Worm (Caenorhabditis elegans) whole organism, L1 larva: ENCODE data around the gene F22B5.10.
A peak's percentile ranks its signal among the peaks of the same experiment; 100 is the strongest.

Source experiments
- C04F5.9 ChIP-seq: sonication (generic microtip); optimal IDR thresholded peaks from 2 replicates; lab custom pipeline; 2016; ENCODE audit warnings: missing genetic modification characterization, missing compliant biosample characterization
- C16A3.4 ChIP-seq: fragments of 150-350 bp; optimal IDR thresholded peaks from 2 replicates; lab custom pipeline; 2014; ENCODE audit warnings: missing biosample characterization, missing genetic modification characterization
- F16B12.6 ChIP-seq: fragments of 150-350 bp; optimal IDR thresholded peaks from 2 replicates; lab custom pipeline; 2014; ENCODE audit warnings: missing biosample characterization, missing genetic modification characterization
- Y116A8C.19 ChIP-seq: sonication (generic microtip); optimal IDR thresholded peaks from 2 replicates; lab custom pipeline; 2016; ENCODE audit warnings: missing compliant biosample characterization, missing genetic modification characterization, borderline replicate concordance
- aha-1 ChIP-seq: fragments of 150-350 bp; optimal IDR thresholded peaks from 2 replicates; lab custom pipeline; 2014; ENCODE audit warnings: missing biosample characterization, missing genetic modification characterization
- aly-2 ChIP-seq: fragments of 150-350 bp; optimal IDR thresholded peaks from 2 replicates; lab custom pipeline; 2014; ENCODE audit warnings: missing biosample characterization, missing genetic modification characterization
- ama-1 ChIP-seq: fragments of 150-350 bp; optimal IDR thresholded peaks from 2 replicates; lab custom pipeline; 2014
- blmp-1 ChIP-seq: fragments of 150-350 bp; optimal IDR thresholded peaks from 2 replicates; lab custom pipeline; 2014; ENCODE audit warnings: missing biosample characterization, missing genetic modification characterization
- ceh-82 ChIP-seq, 3 experiments: fragments of 150-350 bp in 1 of 3; sonication (generic microtip) in 2 of 3; optimal IDR thresholded peaks; 2 replicates each; lab custom pipeline; 2014 to 2017; ENCODE audit warnings: missing biosample characterization in 3 of 3, missing genetic modification characterization in 3 of 3
- dpl-1 ChIP-seq, 3 experiments: fragments of 150-350 bp in 2 of 3; sonication (generic microtip) in 1 of 3; optimal IDR thresholded peaks; 2 replicates each; lab custom pipeline; 2014 to 2017; ENCODE audit warnings: missing biosample characterization in 3 of 3, missing genetic modification characterization in 3 of 3, missing genetic modification reagents in 3 of 3
- efl-1 ChIP-seq, 4 experiments: fragments of 150-350 bp; optimal IDR thresholded peaks in 3 of 4; peaks in 1 of 4; 1 replicate in 1 of 4; 2 replicates in 3 of 4; lab custom pipeline; 2014; ENCODE audit warnings: missing biosample characterization in 2 of 4, missing genetic modification characterization in 2 of 4, missing genetic modification reagents in 2 of 4
- efl-3 ChIP-seq: fragments of 200-800 bp; sonication (Bioruptor generic); optimal IDR thresholded peaks from 2 replicates; lab custom pipeline; 2018; ENCODE audit warnings: mild to moderate bottlenecking, missing genetic modification characterization, missing compliant biosample characterization
- elt-2 ChIP-seq: sonication (generic microtip); optimal IDR thresholded peaks from 2 replicates; lab custom pipeline; 2016; ENCODE audit warnings: missing genetic modification characterization, mild to moderate bottlenecking, inconsistent platforms, missing compliant biosample characterization, missing genetic modification reagents
- fkh-4 ChIP-seq: sonication (generic microtip); optimal IDR thresholded peaks from 2 replicates; lab custom pipeline; 2016; ENCODE audit warnings: missing compliant biosample characterization, missing genetic modification characterization, borderline replicate concordance
- fos-1 ChIP-seq: fragments of 150-350 bp; optimal IDR thresholded peaks from 2 replicates; lab custom pipeline; 2014; ENCODE audit warnings: missing biosample characterization, missing genetic modification characterization
- irx-1 ChIP-seq: sonication (generic microtip); optimal IDR thresholded peaks from 2 replicates; lab custom pipeline; 2016; ENCODE audit warnings: missing genetic modification characterization, missing compliant biosample characterization
- isw-1 ChIP-seq: fragments of 200-800 bp; sonication (Bioruptor generic); IDR thresholded peaks from 2 replicates; pipeline ENCODE4 v1.3.6; 2022; ENCODE audit warnings: missing genetic modification characterization, missing compliant biosample characterization
- lin-13 ChIP-seq: fragments of 150-350 bp; optimal IDR thresholded peaks from 2 replicates; lab custom pipeline; 2014; ENCODE audit warnings: missing biosample characterization, missing genetic modification reagents, missing genetic modification characterization
- lin-14 ChIP-seq: fragments of 200-800 bp; sonication (Bioruptor generic); optimal IDR thresholded peaks from 2 replicates; lab custom pipeline; 2018; ENCODE audit warnings: mild to moderate bottlenecking, missing genetic modification characterization, moderate library complexity, missing compliant biosample characterization
- lin-15B ChIP-seq: fragments of 150-350 bp; sonication (generic microtip); optimal IDR thresholded peaks from 3 replicates; lab custom pipeline; 2014; ENCODE audit warnings: missing biosample characterization, missing genetic modification characterization
- lin-35 ChIP-seq, 2 experiments: fragments of 150-350 bp; optimal IDR thresholded peaks; 2 replicates each; lab custom pipeline; 2014; ENCODE audit warnings: missing biosample characterization in 2 of 2, missing genetic modification characterization in 2 of 2, missing genetic modification reagents in 2 of 2
- lir-3 ChIP-seq: sonication (generic microtip); optimal IDR thresholded peaks from 2 replicates; lab custom pipeline; 2016; ENCODE audit warnings: mild to moderate bottlenecking, missing genetic modification characterization, moderate library complexity, missing compliant biosample characterization; ENCODE audit not compliant: poor library complexity
- lsy-2 ChIP-seq, 2 experiments: fragments of 150-350 bp; optimal IDR thresholded peaks; 2 replicates each; lab custom pipeline; 2014; ENCODE audit warnings: missing biosample characterization in 2 of 2, missing genetic modification characterization in 2 of 2
- mdl-1 ChIP-seq, 2 experiments: fragments of 150-350 bp; optimal IDR thresholded peaks; 2 replicates each; lab custom pipeline; 2014 to 2017; ENCODE audit warnings: missing biosample characterization in 2 of 2, missing genetic modification characterization in 2 of 2, inconsistent platforms in 1 of 2
- nhr-11 ChIP-seq: fragments of 150-350 bp; optimal IDR thresholded peaks from 2 replicates; lab custom pipeline; 2014; ENCODE audit warnings: missing biosample characterization, missing genetic modification characterization
- nhr-12 ChIP-seq: sonication (generic microtip); optimal IDR thresholded peaks from 2 replicates; lab custom pipeline; 2017; ENCODE audit warnings: missing biosample characterization, missing genetic modification characterization
- nhr-19 ChIP-seq: fragments of 200-800 bp; sonication (Bioruptor generic); conservative IDR thresholded peaks from 2 replicates; pipeline ENCODE4 v1.3.6; 2022; ENCODE audit warnings: missing genetic modification characterization, missing compliant biosample characterization
- nhr-47 ChIP-seq: sonication (generic microtip); optimal IDR thresholded peaks from 2 replicates; lab custom pipeline; 2016; ENCODE audit warnings: mild to moderate bottlenecking, missing genetic modification characterization, moderate library complexity, missing compliant biosample characterization
- nhr-71 ChIP-seq: sonication (generic microtip); optimal IDR thresholded peaks from 2 replicates; lab custom pipeline; 2016; ENCODE audit warnings: mild to moderate bottlenecking, missing genetic modification characterization, moderate library complexity, missing compliant biosample characterization
- nhr-77 ChIP-seq: fragments of 150-350 bp; optimal IDR thresholded peaks from 2 replicates; lab custom pipeline; 2014; ENCODE audit warnings: missing biosample characterization, missing genetic modification characterization
- nhr-84 ChIP-seq: sonication (generic microtip); optimal IDR thresholded peaks from 2 replicates; lab custom pipeline; 2017; ENCODE audit warnings: missing biosample characterization, missing genetic modification characterization
- nhr-85 ChIP-seq: sonication (generic microtip); peaks from one replicate; lab custom pipeline; 2016; ENCODE audit warnings: missing genetic modification characterization, inconsistent platforms, missing compliant biosample characterization
- nhr-90 ChIP-seq: sonication (generic microtip); optimal IDR thresholded peaks from 2 replicates; lab custom pipeline; 2016; ENCODE audit warnings: mild to moderate bottlenecking, missing genetic modification characterization, missing compliant biosample characterization; ENCODE audit not compliant: poor library complexity
- pag-3 ChIP-seq: sonication (generic microtip); optimal IDR thresholded peaks from 2 replicates; lab custom pipeline; 2017; ENCODE audit warnings: missing genetic modification characterization, mild to moderate bottlenecking, missing compliant biosample characterization, antibody characterized with exemption, borderline replicate concordance; ENCODE audit not compliant: insufficient read depth
- rnt-1 ChIP-seq: sonication (generic microtip); optimal IDR thresholded peaks from 2 replicates; lab custom pipeline; 2016; ENCODE audit warnings: mild to moderate bottlenecking, missing genetic modification characterization, moderate library complexity, missing compliant biosample characterization
- skn-1 ChIP-seq: fragments of 150-350 bp; optimal IDR thresholded peaks from 2 replicates; lab custom pipeline; 2014; ENCODE audit warnings: missing biosample characterization, missing genetic modification characterization
- sox-4 ChIP-seq: sonication (generic microtip); optimal IDR thresholded peaks from 2 replicates; lab custom pipeline; 2016; ENCODE audit warnings: missing genetic modification characterization, missing compliant biosample characterization
- sptf-1 ChIP-seq: fragments of 150-350 bp; optimal IDR thresholded peaks from 2 replicates; lab custom pipeline; 2014; ENCODE audit warnings: missing biosample characterization, missing genetic modification characterization
- swsn-7 ChIP-seq: sonication (generic microtip); optimal IDR thresholded peaks from 2 replicates; lab custom pipeline; 2016; ENCODE audit warnings: missing genetic modification characterization, missing compliant biosample characterization
- tlp-1 ChIP-seq: fragments of 150-350 bp; optimal IDR thresholded peaks from 2 replicates; lab custom pipeline; 2014; ENCODE audit warnings: missing biosample characterization, missing genetic modification characterization
- unc-62 ChIP-seq: fragments of 150-350 bp; optimal IDR thresholded peaks from 2 replicates; lab custom pipeline; 2014; ENCODE audit warnings: missing biosample characterization, missing genetic modification reagents, missing genetic modification characterization
- unc-86 ChIP-seq: sonication (generic microtip); optimal IDR thresholded peaks from 2 replicates; lab custom pipeline; 2016; ENCODE audit warnings: missing genetic modification characterization, missing compliant biosample characterization
- unc-98 ChIP-seq: fragments of 200-800 bp; sonication (Bioruptor generic); IDR thresholded peaks from 2 replicates; pipeline ENCODE4 v1.3.6; 2022; ENCODE audit warnings: missing genetic modification characterization, missing compliant biosample characterization
- zag-1 ChIP-seq: fragments of 150-350 bp; optimal IDR thresholded peaks from 2 replicates; lab custom pipeline; 2014; ENCODE audit warnings: missing biosample characterization, missing genetic modification characterization
- zip-4 ChIP-seq: fragments of 200-800 bp; sonication (Bioruptor generic); optimal IDR thresholded peaks from 2 replicates; lab custom pipeline; 2018; ENCODE audit warnings: mild to moderate bottlenecking, missing genetic modification characterization, moderate library complexity, missing compliant biosample characterization
- ztf-4 ChIP-seq: fragments of 150-350 bp; optimal IDR thresholded peaks from 2 replicates; lab custom pipeline; 2014; ENCODE audit warnings: missing biosample characterization, missing genetic modification characterization

F22B5.10 gene

ce11 chrII:8456681-8457389 lies 10.1 kb upstream of the F22B5.10 start:
- peak; percentile 13 to 27 for TF ChIP-seq efl-1 (optimal IDR thresholded peaks at IDR 0.05; lab: Kevin White, UChicago)
- peak; percentile 28 to 41 for TF ChIP-seq efl-1 (GFP tag; optimal IDR thresholded peaks at IDR 0.05 in 1 of 2; lab: Kevin White, UChicago)
- TF ChIP-seq pag-3 = no peak
- TF ChIP-seq irx-1 (tag; lab: Kevin White, UChicago) = no peak
- peak in 2 of 3 experiments; percentile 6 to 59 for TF ChIP-seq dpl-1 (GFP tag; optimal IDR thresholded peaks at IDR 0.05; lab: Kevin White, UChicago)
- no peak for TF ChIP-seq sptf-1 (tag; lab: Kevin White, UChicago)
- no peak for TF ChIP-seq sox-4 (tag; lab: Kevin White, UChicago)
- no peak for TF ChIP-seq skn-1 (tag; lab: Kevin White, UChicago)
- no peak for TF ChIP-seq tlp-1
- peak; percentile 60 for TF ChIP-seq F16B12.6 (tag; lab: Kevin White, UChicago)
- TF ChIP-seq lin-35 (GFP tag; optimal IDR thresholded peaks at IDR 0.05; lab: Kevin White, UChicago) = peak; percentile 13 to 55
- TF ChIP-seq rnt-1 (tag; lab: Kevin White, UChicago) = no peak
- no peak for TF ChIP-seq ztf-4
- TF ChIP-seq Y116A8C.19 (tag; lab: Kevin White, UChicago) = no peak

DNA sequence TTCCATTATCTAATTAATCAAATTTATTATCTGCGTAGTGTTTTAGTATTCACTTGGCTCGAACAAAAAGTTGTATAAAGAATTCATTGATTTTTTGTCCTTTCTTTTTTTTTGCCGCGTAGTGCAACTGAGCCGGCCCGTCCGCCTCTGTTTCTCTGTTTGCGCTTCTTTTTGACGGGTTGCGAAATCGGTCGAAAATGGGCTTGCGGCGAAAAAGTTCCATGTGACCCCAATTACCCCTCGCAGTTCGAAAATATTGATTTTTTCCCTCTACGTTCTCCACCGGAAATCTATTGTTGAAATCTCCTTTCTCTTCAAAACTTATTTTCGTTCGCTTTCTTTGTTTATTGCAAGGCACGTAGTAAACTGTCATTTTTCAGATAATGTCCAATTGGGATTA lies 9.5 kb upstream of the F22B5.10 start, which contains the start of gene zyg-9:
TSS of gene zyg-9 (plus strand) at position 381 of the 400 bp plus-strand sequence.
- TF ChIP-seq nhr-47 (tag; lab: Kevin White, UChicago) (peak; percentile 2), efl-1 (optimal IDR thresholded peaks at IDR 0.05; lab: Kevin White, UChicago) (no peak), efl-1 (GFP tag; optimal IDR thresholded peaks at IDR 0.05 in 1 of 2; lab: Kevin White, UChicago) (peak; percentile 19 to 57), F16B12.6 (tag; lab: Kevin White, UChicago) (peak; percentile 48), skn-1 (tag; lab: Kevin White, UChicago) (peak; percentile 50), nhr-85 (tag; lab: Kevin White, UChicago) (peak; percentile 48), unc-62 (no peak), zip-4 (GFP tag; lab: Kevin White, UChicago) (peak; percentile 70), irx-1 (tag; lab: Kevin White, UChicago) (no peak), blmp-1 (tag; lab: Kevin White, UChicago) (peak; percentile 1), ceh-82 (tag; optimal IDR thresholded peaks at IDR 0.05; lab: Kevin White, UChicago) (peak in 1 of 3 experiments; percentile 32), fos-1 (tag; lab: Kevin White, UChicago) (no peak), lin-14 (GFP tag; lab: Kevin White, UChicago) (peak; percentile 55), nhr-77 (tag; lab: Kevin White, UChicago) (no peak), C16A3.4 (tag; lab: Kevin White, UChicago) (no peak), nhr-12 (no peak), lsy-2 (tag; optimal IDR thresholded peaks at IDR 0.05; lab: Kevin White, UChicago) (peak in 1 of 2 experiments; percentile 33), mdl-1 (tag; optimal IDR thresholded peaks at IDR 0.05; lab: Kevin White, UChicago) (peak in 1 of 2 experiments; percentile 25), nhr-71 (peak; percentile 14)

DNA sequence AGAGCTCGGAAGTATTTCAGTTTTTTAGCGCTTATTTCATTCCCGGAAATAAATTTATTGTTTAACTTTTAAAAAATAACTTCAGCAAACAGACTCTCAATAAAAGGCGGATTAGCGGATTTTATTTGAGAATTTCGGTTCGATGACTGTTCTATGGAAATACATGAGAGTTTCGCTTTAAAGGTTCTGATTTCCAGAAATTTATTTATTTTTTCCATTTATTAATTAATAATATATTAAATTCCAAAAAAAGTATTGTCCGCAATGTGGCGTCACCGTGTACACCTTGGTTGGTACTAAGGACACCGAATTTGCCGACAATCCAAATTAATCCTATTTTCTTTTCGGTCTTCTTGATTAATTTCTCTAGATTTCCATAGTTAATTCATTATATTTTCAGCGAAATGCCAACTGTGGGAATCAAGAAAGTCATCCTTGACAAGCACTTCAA lies 2.5 kb upstream of the F22B5.10 start, which contains the start of gene fars-3:
TSS of gene fars-3 (plus strand) at position 401 of the 451 bp plus-strand sequence.
- TF ChIP-seq efl-3 (GFP tag; lab: Kevin White, UChicago) (no peak), lir-3 (tag; lab: Kevin White, UChicago) (no peak), unc-86 (tag; lab: Kevin White, UChicago) (no peak), nhr-12 (no peak), zag-1 (no peak), zip-4 (GFP tag; lab: Kevin White, UChicago) (no peak), lin-15B (no peak), C16A3.4 (tag; lab: Kevin White, UChicago) (no peak), skn-1 (tag; lab: Kevin White, UChicago) (peak; percentile 25), C04F5.9 (tag; lab: Kevin White, UChicago) (no peak), nhr-90 (tag; lab: Kevin White, UChicago) (no peak), elt-2 (tag; lab: Kevin White, UChicago) (no peak), pag-3 (no peak), lin-13 (GFP tag; lab: Kevin White, UChicago) (no peak), ama-1 (lab: Kevin White, UChicago) (peak; percentile 17), efl-1 (optimal IDR thresholded peaks at IDR 0.05; lab: Kevin White, UChicago) (peak; percentile 1 to 8), efl-1 (GFP tag; optimal IDR thresholded peaks at IDR 0.05 in 1 of 2; lab: Kevin White, UChicago) (peak in 1 of 2 experiments; percentile 36), swsn-7 (tag; lab: Kevin White, UChicago) (peak; percentile 8), fkh-4 (tag; lab: Kevin White, UChicago) (no peak), aha-1 (tag; lab: Kevin White, UChicago) (no peak), nhr-11 (no peak), nhr-19 (GFP tag; lab: Robert Waterston, UW) (no peak), aly-2 (peak; percentile 46), nhr-84 (tag; lab: Kevin White, UChicago) (no peak), dpl-1 (GFP tag; optimal IDR thresholded peaks at IDR 0.05; lab: Kevin White, UChicago) (peak in 1 of 3 experiments; percentile 52), unc-98 (GFP tag; lab: Robert Waterston, UW) (no peak), isw-1 (GFP tag; lab: Robert Waterston, UW) (no peak)
